Fruit fly (Drosophila melanogaster): ENCODE data around the gene CG32262.

CG32262 gene

dm6 chr3L:3767825-3768224 lies 42.2 kb downstream of the CG32262 start (continued):
- peak; percentile 32 for TF ChIP-seq CoRest (tag; optimal IDR thresholded peaks at IDR 0.05)
- TF ChIP-seq row (GFP tag; IDR thresholded peaks at IDR 0.05) = no peak
- no peak for TF ChIP-seq CG13287 (GFP tag; IDR thresholded peaks at IDR 0.05; ENCODE audit: partially characterized antibody)
- no peak for TF ChIP-seq CG10147 (GFP tag; optimal IDR thresholded peaks at IDR 0.05)
- no peak for TF ChIP-seq Mrtf (GFP tag; IDR thresholded peaks at IDR 0.05)
- TF ChIP-seq Lpt (GFP tag; optimal IDR thresholded peaks at IDR 0.05) = no peak
- peak; percentile 75 for TF ChIP-seq H2.0 (GFP tag; IDR thresholded peaks at IDR 0.05)
- TF ChIP-seq Dref (GFP tag; IDR thresholded peaks at IDR 0.05) = no peak
- TF ChIP-seq CG8765 (GFP tag; IDR thresholded peaks at IDR 0.05) = no peak
- TF ChIP-seq Neu2 (GFP tag; optimal IDR thresholded peaks at IDR 0.05; ENCODE audit: borderline replicate concordance) = no peak
- peak; percentile 3 for TF ChIP-seq HHEX (GFP tag; optimal IDR thresholded peaks at IDR 0.05)
- TF ChIP-seq phol (tag; optimal IDR thresholded peaks at IDR 0.05) = peak; percentile 13
- peak in 1 of 2 experiments; percentile 14 for TF ChIP-seq Eip74EF (GFP tag; optimal IDR thresholded peaks at IDR 0.05)
- no peak for TF ChIP-seq CG34224 (GFP tag; IDR thresholded peaks at IDR 0.05; ENCODE audit: partially characterized antibody)
- peak; percentile 70 for TF ChIP-seq CG1529 (GFP tag; optimal IDR thresholded peaks at IDR 0.05)
- TF ChIP-seq mld (GFP tag; IDR thresholded peaks at IDR 0.05; ENCODE audit: partially characterized antibody) = no peak
- TF ChIP-seq btn (GFP tag; optimal IDR thresholded peaks at IDR 0.05) = peak; percentile 35
- TF ChIP-seq CG7987 (GFP tag; optimal IDR thresholded peaks at IDR 0.05) = no peak
- TF ChIP-seq CG7556 (GFP tag; optimal IDR thresholded peaks at IDR 0.05) = no peak
- no peak for TF ChIP-seq cad (GFP tag; optimal IDR thresholded peaks at IDR 0.05)
- TF ChIP-seq CG30431 (GFP tag; optimal IDR thresholded peaks at IDR 0.05) = peak; percentile 70
- TF ChIP-seq CG14014 (GFP tag; IDR thresholded peaks at IDR 0.05) = peak; percentile 51; the same call in 1 of the 2 replicates
- peak; percentile 76 for TF ChIP-seq NfI (GFP tag; optimal IDR thresholded peaks at IDR 0.05)
- no peak for TF ChIP-seq D (optimal IDR thresholded peaks at IDR 0.05)
- TF ChIP-seq D (GFP tag; optimal IDR thresholded peaks at IDR 0.05) = peak; percentile 24
- no peak for TF ChIP-seq CG13123 (GFP tag; optimal IDR thresholded peaks at IDR 0.05)
- TF ChIP-seq wek (GFP tag; optimal IDR thresholded peaks at IDR 0.05) = peak; percentile 53
- TF ChIP-seq lov (optimal IDR thresholded peaks at IDR 0.05) = no peak
- TF ChIP-seq lov (GFP tag; IDR thresholded peaks at IDR 0.05) = peak; percentile 51; the same call in 1 of the 3 replicates
- TF ChIP-seq CG31224 (GFP tag; IDR thresholded peaks at IDR 0.05) = no peak
- no peak for TF ChIP-seq pfk (GFP tag; optimal IDR thresholded peaks at IDR 0.05)
- TF ChIP-seq zf30C (GFP tag; optimal IDR thresholded peaks at IDR 0.05) = no peak
- no peak for TF ChIP-seq Tbp (GFP tag; optimal IDR thresholded peaks at IDR 0.05)
- no peak for TF ChIP-seq pita (GFP tag; optimal IDR thresholded peaks at IDR 0.05)
- peak; percentile 23 for TF ChIP-seq dmrt11E (tag; optimal IDR thresholded peaks at IDR 0.05)
- peak; percentile 31 for TF ChIP-seq Jarid2 (GFP tag; optimal IDR thresholded peaks at IDR 0.05)
- peak; percentile 24 for TF ChIP-seq CG12744 (GFP tag; optimal IDR thresholded peaks at IDR 0.05)
- TF ChIP-seq CG5953 (GFP tag; IDR thresholded peaks at IDR 0.05) = peak; percentile 56
- peak; percentile 40 for TF ChIP-seq maf-S (GFP tag; optimal IDR thresholded peaks at IDR 0.05)
- no peak for TF ChIP-seq scrt (GFP tag; optimal IDR thresholded peaks at IDR 0.05)
- TF ChIP-seq NK7.1 (GFP tag; optimal IDR thresholded peaks at IDR 0.05) = no peak
- peak; percentile 26 for TF ChIP-seq org-1 (GFP tag; optimal IDR thresholded peaks at IDR 0.05)
- TF ChIP-seq slou (GFP tag; optimal IDR thresholded peaks at IDR 0.05) = no peak
- no peak for TF ChIP-seq D19A (tag; optimal IDR thresholded peaks at IDR 0.05)
- TF ChIP-seq Lhr (GFP tag; optimal IDR thresholded peaks at IDR 0.05) = peak; percentile 67
- no peak for TF ChIP-seq trh (GFP tag; optimal IDR thresholded peaks at IDR 0.05)
- TF ChIP-seq peb (GFP tag; IDR thresholded peaks at IDR 0.05) = no peak
- no peak for TF ChIP-seq mirr (GFP tag; optimal IDR thresholded peaks at IDR 0.05)
- no peak for TF ChIP-seq salm (tag; optimal IDR thresholded peaks at IDR 0.05)
- no peak for TF ChIP-seq CG9215 (GFP tag; IDR thresholded peaks at IDR 0.05)
- peak; percentile 37 for TF ChIP-seq cato (GFP tag; optimal IDR thresholded peaks at IDR 0.05; ENCODE audit: borderline replicate concordance)
- peak in 1 of 2 experiments; percentile 9 for TF ChIP-seq insv (GFP tag; optimal IDR thresholded peaks at IDR 0.05)
